Worm (Caenorhabditis elegans) whole organism, L4/young adult: ENCODE results near the gene mog-4.

Experiments
- W03F9.2 ChIP-seq: fragments of 150-350 bp; optimal IDR thresholded peaks from 2 replicates; lab custom pipeline; 2014; ENCODE audit warnings: missing biosample characterization, missing genetic modification characterization
- dao-5 ChIP-seq: sonication (generic microtip); optimal IDR thresholded peaks from 2 replicates; lab custom pipeline; 2016; ENCODE audit warnings: missing genotype, missing genetic modification characterization, moderate library complexity, missing compliant biosample characterization
- him-1 ChIP-seq: sonication (generic microtip); optimal IDR thresholded peaks from 2 replicates; lab custom pipeline; 2016; ENCODE audit warnings: missing genotype, missing genetic modification reagents, missing genetic modification characterization, missing compliant biosample characterization

mog-4 gene

ce11 chrII:14522037-14522436 is 39.4 kb downstream of the mog-4 start, which contains the start of gene btb-19:
Gene btb-19, minus strand, starts transcription at chrII:14522137.
- TF ChIP-seq W03F9.2 (tag; lab: Kevin White, UChicago) (no peak), him-1 (tag; lab: Kevin White, UChicago) (no peak), dao-5 (tag; lab: Kevin White, UChicago) (no peak)

ce11 chrII:14515017-14515416 is 46.4 kb downstream of the mog-4 start, which contains the start of gene K10H10.9:
Gene K10H10.9, minus strand, starts transcription at chrII:14515117.
- TF ChIP-seq W03F9.2 (tag; lab: Kevin White, UChicago) = no peak
- TF ChIP-seq dao-5 (tag; lab: Kevin White, UChicago) = no peak
- no peak for TF ChIP-seq him-1 (tag; lab: Kevin White, UChicago)

- TF ChIP-seq dao-5 (tag; lab: Kevin White, UChicago) = no peak
- no peak for TF ChIP-seq him-1 (tag; lab: Kevin White, UChicago)
- no peak for TF ChIP-seq W03F9.2 (tag; lab: Kevin White, UChicago)
Observed at ce11 chrII:14511189-14511588, 50.2 kb downstream of the mog-4 start, which contains the start of gene K10H10.13. Gene K10H10.13, minus strand, starts transcription at chrII:14511289.

- no peak for TF ChIP-seq dao-5 (tag; lab: Kevin White, UChicago)
- no peak for TF ChIP-seq W03F9.2 (tag; lab: Kevin White, UChicago)
- no peak for TF ChIP-seq him-1 (tag; lab: Kevin White, UChicago)
Observed at ce11 chrII:14510162-14510561, 51.2 kb downstream of the mog-4 start.

ce11 chrII:14507563-14507962 is 53.8 kb downstream of the mog-4 start, which contains the start of the genes K10H10.7 and K10H10.10:
Gene K10H10.7, minus strand, starts transcription at chrII:14507663.
Gene K10H10.10, plus strand, starts transcription at chrII:14507766.
- TF ChIP-seq W03F9.2 (tag; lab: Kevin White, UChicago) = no peak
- TF ChIP-seq him-1 (tag; lab: Kevin White, UChicago) = no peak
- no peak for TF ChIP-seq dao-5 (tag; lab: Kevin White, UChicago)

- TF ChIP-seq W03F9.2 (tag; lab: Kevin White, UChicago) = no peak
- no peak for TF ChIP-seq him-1 (tag; lab: Kevin White, UChicago)
- TF ChIP-seq dao-5 (tag; lab: Kevin White, UChicago) = no peak
Observed at ce11 chrII:14506245-14506644, 55.2 kb downstream of the mog-4 start, which contains the start of gene K10H10.12. Gene K10H10.12, minus strand, starts transcription at chrII:14506345.

ce11 chrII:14502997-14503396 is 58.4 kb downstream of the mog-4 start, which contains the start of gene K10H10.6:
Gene K10H10.6, plus strand, starts transcription at chrII:14503297.
- TF ChIP-seq W03F9.2 (tag; lab: Kevin White, UChicago) (no peak), dao-5 (tag; lab: Kevin White, UChicago) (no peak), him-1 (tag; lab: Kevin White, UChicago) (no peak)
